Fruit fly (Drosophila melanogaster) whole organism, prepupa: ENCODE data around the gene CG1703.
A peak's percentile ranks its signal among the peaks of the same experiment; 100 is the strongest.

Experiments used
- Blimp-1 ChIP-seq: fragments of 200-800 bp; sonication (Bioruptor generic); optimal IDR thresholded peaks from 3 replicates; lab custom pipeline; 2017; ENCODE audit warnings: missing biosample characterization, missing genetic modification characterization, mild to moderate bottlenecking, moderate library complexity, missing genetic modification reagents
- CG10631 ChIP-seq: fragments of 200-800 bp; sonication (Bioruptor generic); optimal IDR thresholded peaks from 2 replicates; lab custom pipeline; 2016; ENCODE audit warnings: missing biosample characterization, missing genetic modification characterization
- CG10669 ChIP-seq: fragments of 200-800 bp; sonication (Bioruptor generic); optimal IDR thresholded peaks from 3 replicates; lab custom pipeline; 2018; ENCODE audit warnings: missing biosample characterization, mild to moderate bottlenecking, missing genetic modification characterization, moderate library complexity
- CG11294 ChIP-seq: fragments of 200-800 bp; sonication (Bioruptor generic); IDR thresholded peaks from 2 replicates; pipeline ENCODE4 v1.3.6; 2022; ENCODE audit warnings: missing biosample characterization, missing genetic modification characterization
- CG11762 ChIP-seq: fragments of 200-800 bp; sonication (Bioruptor generic); optimal IDR thresholded peaks from 3 replicates; lab custom pipeline; 2016; ENCODE audit warnings: missing biosample characterization, missing genetic modification characterization; ENCODE audit not compliant: insufficient read depth
- CG15336 ChIP-seq: fragments of 200-800 bp; sonication (Bioruptor generic); IDR thresholded peaks from 2 replicates; pipeline ENCODE4 v1.3.6; 2022; ENCODE audit warnings: missing biosample characterization, missing genetic modification characterization
- CG16779 ChIP-seq: fragments of 200-800 bp; sonication (Bioruptor generic); optimal IDR thresholded peaks from 3 replicates; lab custom pipeline; 2017; ENCODE audit warnings: missing biosample characterization, mild to moderate bottlenecking, missing genetic modification characterization
- CG3032 ChIP-seq: fragments of 200-800 bp; optimal IDR thresholded peaks from 2 replicates; lab custom pipeline; 2019; ENCODE audit warnings: missing biosample characterization, mild to moderate bottlenecking, missing genetic modification characterization, moderate library complexity
- CG34406 ChIP-seq: fragments of 200-800 bp; sonication (Bioruptor generic); optimal IDR thresholded peaks from 3 replicates; lab custom pipeline; 2016; ENCODE audit warnings: missing biosample characterization, missing genetic modification characterization
- CG3919 ChIP-seq: fragments of 200-800 bp; sonication (Bioruptor generic); optimal IDR thresholded peaks from 3 replicates; lab custom pipeline; 2016; ENCODE audit warnings: missing biosample characterization, missing genetic modification characterization
- CG4318 ChIP-seq: fragments of 200-800 bp; sonication (Bioruptor generic); optimal IDR thresholded peaks from 3 replicates; lab custom pipeline; 2017; ENCODE audit warnings: missing biosample characterization, mild to moderate bottlenecking, missing genetic modification characterization
- CG6163 ChIP-seq: fragments of 200-800 bp; sonication (Bioruptor generic); IDR thresholded peaks from 3 replicates; pipeline ENCODE4 v1.3.6; 2022; ENCODE audit warnings: missing biosample characterization, missing genetic modification characterization
- CG6276 ChIP-seq: fragments of 200-800 bp; sonication (Bioruptor generic); optimal IDR thresholded peaks from 2 replicates; lab custom pipeline; 2017; ENCODE audit warnings: missing biosample characterization, mild to moderate bottlenecking, missing genetic modification characterization
- CG6792 ChIP-seq: fragments of 200-800 bp; sonication (Bioruptor generic); optimal IDR thresholded peaks from 3 replicates; lab custom pipeline; 2016; ENCODE audit warnings: missing biosample characterization, missing genetic modification characterization
- CG6808 ChIP-seq: fragments of 200-800 bp; sonication (Bioruptor generic); optimal IDR thresholded peaks from 3 replicates; lab custom pipeline; 2017; ENCODE audit warnings: missing biosample characterization, missing genetic modification characterization, mild to moderate bottlenecking, moderate library complexity, missing genetic modification reagents
- CG6854 ChIP-seq: fragments of 200-800 bp; sonication (Bioruptor generic); optimal IDR thresholded peaks from 2 replicates; lab custom pipeline; 2017; ENCODE audit warnings: missing biosample characterization, mild to moderate bottlenecking, missing genetic modification characterization
- CG7368 ChIP-seq: fragments of 200-800 bp; sonication (Bioruptor generic); optimal IDR thresholded peaks from 3 replicates; lab custom pipeline; 2016; ENCODE audit warnings: missing biosample characterization, missing genetic modification characterization
- CG8319 ChIP-seq: fragments of 200-800 bp; sonication (Bioruptor generic); optimal IDR thresholded peaks from 3 replicates; lab custom pipeline; 2016; ENCODE audit warnings: missing biosample characterization, missing genetic modification characterization
- CG8632 ChIP-seq: fragments of 200-800 bp; sonication (Bioruptor generic); optimal IDR thresholded peaks from 3 replicates; lab custom pipeline; 2016; ENCODE audit warnings: missing biosample characterization, missing genetic modification characterization
- CG9139 ChIP-seq: fragments of 200-800 bp; sonication (Bioruptor generic); optimal IDR thresholded peaks from 3 replicates; lab custom pipeline; 2017; ENCODE audit warnings: missing biosample characterization, mild to moderate bottlenecking, missing genetic modification characterization
- Eip75B ChIP-seq: fragments of 200-800 bp; sonication (Bioruptor generic); optimal IDR thresholded peaks from 3 replicates; lab custom pipeline; 2016; ENCODE audit warnings: missing biosample characterization, missing genetic modification characterization
- Eip78C ChIP-seq: fragments of 200-800 bp; sonication (Bioruptor generic); peaks from one replicate; lab custom pipeline; 2016; ENCODE audit warnings: missing biosample characterization, missing genetic modification characterization
- Ets21C ChIP-seq: fragments of 200-800 bp; sonication (Bioruptor generic); optimal IDR thresholded peaks from 3 replicates; lab custom pipeline; 2016; ENCODE audit warnings: missing biosample characterization, missing genetic modification characterization
- Ets96B ChIP-seq: fragments of 200-800 bp; optimal IDR thresholded peaks from 2 replicates; lab custom pipeline; 2019; ENCODE audit warnings: missing biosample characterization, mild to moderate bottlenecking, missing genetic modification characterization, moderate library complexity
- Gug ChIP-seq: fragments of 200-800 bp; sonication (Bioruptor generic); IDR thresholded peaks from 2 replicates; pipeline ENCODE4 v1.3.6; 2022; ENCODE audit warnings: missing biosample characterization, missing genetic modification characterization
- Hr39 ChIP-seq: fragments of 200-800 bp; sonication (Bioruptor generic); optimal IDR thresholded peaks from 2 replicates; lab custom pipeline; 2016; ENCODE audit warnings: missing biosample characterization, missing genetic modification characterization
- Lpt ChIP-seq: fragments of 200-800 bp; sonication (Bioruptor generic); optimal IDR thresholded peaks from 3 replicates; lab custom pipeline; 2016; ENCODE audit warnings: missing biosample characterization, missing genetic modification characterization
- Met ChIP-seq: fragments of 200-800 bp; sonication (Bioruptor generic); optimal IDR thresholded peaks from 3 replicates; lab custom pipeline; 2016; ENCODE audit warnings: missing biosample characterization, missing genetic modification characterization
- OdsH ChIP-seq: fragments of 200-800 bp; sonication (Bioruptor generic); optimal IDR thresholded peaks from 3 replicates; lab custom pipeline; 2016; ENCODE audit warnings: missing biosample characterization, missing genetic modification characterization
- Smox ChIP-seq: fragments of 200-800 bp; sonication (Bioruptor generic); optimal IDR thresholded peaks from 3 replicates; lab custom pipeline; 2016; ENCODE audit warnings: missing biosample characterization, missing genetic modification characterization
- Sox102F ChIP-seq: fragments of 200-800 bp; sonication (Bioruptor generic); optimal IDR thresholded peaks from 2 replicates; lab custom pipeline; 2016; ENCODE audit warnings: missing biosample characterization, mild to moderate bottlenecking, missing genetic modification characterization
- Sox14 ChIP-seq: fragments of 200-800 bp; sonication (Bioruptor generic); optimal IDR thresholded peaks from 3 replicates; lab custom pipeline; 2016; ENCODE audit warnings: missing biosample characterization, missing genetic modification characterization
- acj6 ChIP-seq: fragments of 200-800 bp; sonication (Bioruptor generic); optimal IDR thresholded peaks from 3 replicates; lab custom pipeline; 2016; ENCODE audit warnings: missing biosample characterization, missing genetic modification characterization
- cyc ChIP-seq: fragments of 200-800 bp; sonication (Bioruptor generic); optimal IDR thresholded peaks from 3 replicates; lab custom pipeline; 2016; ENCODE audit warnings: missing biosample characterization, missing genetic modification characterization
- eg ChIP-seq: fragments of 200-800 bp; sonication (Bioruptor generic); IDR thresholded peaks from 3 replicates; pipeline ENCODE4 v1.3.6; 2022; ENCODE audit warnings: missing biosample characterization, missing genetic modification characterization
- esn ChIP-seq: fragments of 200-800 bp; sonication (Bioruptor generic); optimal IDR thresholded peaks from 2 replicates; lab custom pipeline; 2016; ENCODE audit warnings: missing biosample characterization, mild to moderate bottlenecking, missing genetic modification characterization, moderate library complexity
- fd59A ChIP-seq: fragments of 200-800 bp; sonication (Bioruptor generic); optimal IDR thresholded peaks from 2 replicates; lab custom pipeline; 2017; ENCODE audit warnings: missing biosample characterization, mild to moderate bottlenecking, missing genetic modification characterization, missing genetic modification reagents
- fd85E ChIP-seq: fragments of 200-800 bp; sonication (Bioruptor generic); optimal IDR thresholded peaks from 3 replicates; lab custom pipeline; 2016; ENCODE audit warnings: missing biosample characterization, missing genetic modification characterization
- fkh ChIP-seq: fragments of 200-800 bp; sonication (Bioruptor generic); optimal IDR thresholded peaks from 3 replicates; lab custom pipeline; 2017; ENCODE audit warnings: missing biosample characterization, mild to moderate bottlenecking, missing genetic modification characterization, moderate library complexity
- lz ChIP-seq: fragments of 200-800 bp; sonication (Bioruptor generic); optimal IDR thresholded peaks from 3 replicates; lab custom pipeline; 2016; ENCODE audit warnings: missing biosample characterization, missing genetic modification characterization
- net ChIP-seq: fragments of 200-800 bp; sonication (Bioruptor generic); optimal IDR thresholded peaks from 3 replicates; lab custom pipeline; 2016; ENCODE audit warnings: missing biosample characterization, missing genetic modification characterization
- salr ChIP-seq, 2 experiments: fragments of 200-800 bp; sonication (Bioruptor generic); optimal IDR thresholded peaks; 3 replicates each; lab custom pipeline; 2016 to 2018; ENCODE audit warnings: missing biosample characterization in 2 of 2, missing genetic modification characterization in 2 of 2, mild to moderate bottlenecking in 1 of 2
- spab ChIP-seq: fragments of 200-800 bp; sonication (Bioruptor generic); optimal IDR thresholded peaks from 2 replicates; lab custom pipeline; 2017; ENCODE audit warnings: missing biosample characterization, mild to moderate bottlenecking, missing genetic modification characterization, missing genetic modification reagents
- ss ChIP-seq, 2 experiments: fragments of 200-800 bp; sonication (Bioruptor generic); optimal IDR thresholded peaks; 2 replicates in 1 of 2; 3 replicates in 1 of 2; lab custom pipeline; 2017 to 2018; ENCODE audit warnings: mild to moderate bottlenecking in 2 of 2, missing biosample characterization in 2 of 2, missing genetic modification characterization in 2 of 2, moderate library complexity in 1 of 2
- svp ChIP-seq: fragments of 200-800 bp; sonication (Bioruptor generic); peaks from one replicate; lab custom pipeline; 2016; ENCODE audit warnings: missing biosample characterization, missing genetic modification characterization
- topi ChIP-seq: fragments of 200-800 bp; sonication (Bioruptor generic); optimal IDR thresholded peaks from 3 replicates; lab custom pipeline; 2016; ENCODE audit warnings: missing biosample characterization, missing genetic modification characterization
- vri ChIP-seq: fragments of 200-800 bp; sonication (Bioruptor generic); optimal IDR thresholded peaks from 3 replicates; lab custom pipeline; 2016; ENCODE audit warnings: missing biosample characterization, mild to moderate bottlenecking, missing genetic modification characterization

Gene CG1703

dm6 chrX:11659080-11659479 lies 47.4 kb downstream of the CG1703 start (continued):
- TF ChIP-seq Lpt (GFP tag; lab: Kevin White, UChicago) = peak; percentile 84
- TF ChIP-seq CG6854 (GFP tag; lab: Kevin White, UChicago) = no peak
- no peak for TF ChIP-seq Sox102F (GFP tag; lab: Kevin White, UChicago)
- peak; percentile 70 for TF ChIP-seq Met (GFP tag; lab: Kevin White, UChicago)
- TF ChIP-seq Ets21C (GFP tag; lab: Kevin White, UChicago) = no peak
- TF ChIP-seq Eip75B (GFP tag; lab: Kevin White, UChicago) = peak; percentile 72
- peak; percentile 83 for TF ChIP-seq CG10631 (GFP tag; lab: Kevin White, UChicago)
- TF ChIP-seq CG11294 (GFP tag; lab: Robert Waterston, UW) = peak; percentile 86
- peak; percentile 45 to 86 for TF ChIP-seq salr (GFP tag; optimal IDR thresholded peaks at IDR 0.05; lab: Kevin White, UChicago)
- peak; percentile 78 to 91 for TF ChIP-seq ss (GFP tag; optimal IDR thresholded peaks at IDR 0.05; lab: Kevin White, UChicago)
- peak; percentile 89 for TF ChIP-seq CG6808 (GFP tag; lab: Kevin White, UChicago)
- TF ChIP-seq CG7368 (GFP tag; lab: Kevin White, UChicago) = peak; percentile 77
- peak; percentile 85 for TF ChIP-seq Gug
- TF ChIP-seq CG3032 = peak; percentile 89
- peak; percentile 88 for TF ChIP-seq OdsH (GFP tag; lab: Kevin White, UChicago)
- TF ChIP-seq lz = peak; percentile 1
- TF ChIP-seq CG11762 = peak; percentile 77
- peak; percentile 75 for TF ChIP-seq CG9139

- TF ChIP-seq svp (GFP tag; lab: Kevin White, UChicago) = no peak
- no peak for TF ChIP-seq fd85E (GFP tag; lab: Kevin White, UChicago)
- TF ChIP-seq Met (GFP tag; lab: Kevin White, UChicago) = no peak
- no peak for TF ChIP-seq Ets96B (tag; lab: Kevin White, UChicago)
- TF ChIP-seq CG16779 = no peak
- TF ChIP-seq lz = no peak
- no peak for TF ChIP-seq Sox102F (GFP tag; lab: Kevin White, UChicago)
- TF ChIP-seq CG6792 = no peak
- TF ChIP-seq OdsH (GFP tag; lab: Kevin White, UChicago) = no peak
- TF ChIP-seq CG7368 (GFP tag; lab: Kevin White, UChicago) = no peak
- no peak for TF ChIP-seq Hr39
- no peak for TF ChIP-seq ss (GFP tag; optimal IDR thresholded peaks at IDR 0.05; lab: Kevin White, UChicago)
- TF ChIP-seq net = no peak
- no peak for TF ChIP-seq CG6163 (GFP tag; lab: Robert Waterston, UW)
- TF ChIP-seq fd59A (GFP tag; lab: Kevin White, UChicago) = no peak
- no peak for TF ChIP-seq spab
- TF ChIP-seq topi (GFP tag; lab: Kevin White, UChicago) = no peak
- no peak for TF ChIP-seq CG3032
- TF ChIP-seq Ets21C (GFP tag; lab: Kevin White, UChicago) = no peak
Observed at dm6 chrX:11659634-11660033, 47.9 kb downstream of the CG1703 start.

dm6 chrX:11660476-11660875 lies 48.7 kb downstream of the CG1703 start:
- no peak for TF ChIP-seq CG6276 (GFP tag; lab: Kevin White, UChicago)
- TF ChIP-seq Eip75B (GFP tag; lab: Kevin White, UChicago) = peak; percentile 28
- TF ChIP-seq Eip78C = peak; percentile 76
- peak; percentile 46 for TF ChIP-seq esn (GFP tag; lab: Kevin White, UChicago)
- peak; percentile 26 for TF ChIP-seq net
- TF ChIP-seq CG6163 (GFP tag; lab: Robert Waterston, UW) = peak; percentile 39; the same call in 1 of the 3 replicates
- TF ChIP-seq fkh (GFP tag; lab: Kevin White, UChicago) = peak; percentile 62
- TF ChIP-seq CG3919 (GFP tag; lab: Kevin White, UChicago) = peak; percentile 21
- peak; percentile 58 for TF ChIP-seq CG7368 (GFP tag; lab: Kevin White, UChicago)
- peak; percentile 77 for TF ChIP-seq Met (GFP tag; lab: Kevin White, UChicago)
- TF ChIP-seq ss (GFP tag; optimal IDR thresholded peaks at IDR 0.05; lab: Kevin White, UChicago) = no peak
- TF ChIP-seq cyc = peak; percentile 7
- TF ChIP-seq vri (GFP tag; lab: Kevin White, UChicago) = peak; percentile 0
- no peak for TF ChIP-seq eg
- TF ChIP-seq Sox102F (GFP tag; lab: Kevin White, UChicago) = peak; percentile 39
- TF ChIP-seq CG4318 (GFP tag; lab: Kevin White, UChicago) = no peak
- TF ChIP-seq CG15336 (GFP tag; lab: Robert Waterston, UW) = no peak
- TF ChIP-seq Blimp-1 (GFP tag; lab: Kevin White, UChicago) = peak; percentile 2
- TF ChIP-seq Smox = peak; percentile 18
- TF ChIP-seq CG34406 (GFP tag; lab: Kevin White, UChicago) = peak; percentile 50
- TF ChIP-seq acj6 (GFP tag; lab: Kevin White, UChicago) = no peak
- peak; percentile 29 for TF ChIP-seq CG6854 (GFP tag; lab: Kevin White, UChicago)
- peak; percentile 7 for TF ChIP-seq CG8319
- peak; percentile 38 for TF ChIP-seq CG10669 (GFP tag; lab: Kevin White, UChicago)
- no peak for TF ChIP-seq Sox14 (GFP tag; lab: Kevin White, UChicago)
- TF ChIP-seq CG6792 = peak; percentile 50
- peak; percentile 41 for TF ChIP-seq CG8632 (GFP tag; lab: Kevin White, UChicago)
